Fruit fly (Drosophila melanogaster) whole organism, wandering third instar larva: ENCODE measurements around the gene CG13461.

Experiments
- Abd-B ChIP-seq: fragments of >200 bp; optimal IDR thresholded peaks from 2 replicates; lab custom pipeline; 2017; ENCODE audit warnings: missing biosample characterization, missing genetic modification characterization
- CrebA ChIP-seq: fragments of 200-800 bp; sonication (Bioruptor generic); optimal IDR thresholded peaks from 2 replicates; lab custom pipeline; 2016; ENCODE audit warnings: missing biosample characterization, mild to moderate bottlenecking, missing genetic modification characterization, borderline replicate concordance
- Hnf4 ChIP-seq: fragments of 200-800 bp; sonication (Bioruptor generic); optimal IDR thresholded peaks from 2 replicates; lab custom pipeline; 2016; ENCODE audit warnings: missing biosample characterization, mild to moderate bottlenecking, missing genetic modification characterization
- N ChIP-seq: fragments of >200 bp; optimal IDR thresholded peaks from 2 replicates; lab custom pipeline; 2018; ENCODE audit warnings: missing biosample characterization, missing external identifiers, missing genetic modification characterization
- OdsH ChIP-seq: fragments of 200-800 bp; sonication (Bioruptor generic); optimal IDR thresholded peaks from 2 replicates; lab custom pipeline; 2016; ENCODE audit warnings: missing biosample characterization, mild to moderate bottlenecking, missing genetic modification characterization
- Vsx2 ChIP-seq: fragments of 200-300, 225-300 bp; sonication (Bioruptor generic); optimal IDR thresholded peaks from 2 replicates; lab custom pipeline; 2018; ENCODE audit warnings: missing biosample characterization, missing genetic modification characterization; ENCODE audit not compliant: partially characterized antibody
- br ChIP-seq: fragments of 200-800 bp; sonication (Bioruptor generic); optimal IDR thresholded peaks from 2 replicates; lab custom pipeline; 2016; ENCODE audit warnings: missing biosample characterization, missing genetic modification characterization
- dsf ChIP-seq: sonication (Bioruptor generic); optimal IDR thresholded peaks from 2 replicates; lab custom pipeline; 2016; ENCODE audit warnings: missing biosample characterization, missing genetic modification characterization, borderline replicate concordance
- psq ChIP-seq: fragments of 200-800 bp; sonication (Bioruptor generic); optimal IDR thresholded peaks from 3 replicates; lab custom pipeline; 2017; ENCODE audit warnings: missing biosample characterization, mild to moderate bottlenecking, missing genetic modification characterization, moderate library complexity
- woc ChIP-seq: sonication (Bioruptor generic); optimal IDR thresholded peaks from 2 replicates; lab custom pipeline; 2016; ENCODE audit warnings: missing biosample characterization, mild to moderate bottlenecking, missing genetic modification characterization

DNA sequence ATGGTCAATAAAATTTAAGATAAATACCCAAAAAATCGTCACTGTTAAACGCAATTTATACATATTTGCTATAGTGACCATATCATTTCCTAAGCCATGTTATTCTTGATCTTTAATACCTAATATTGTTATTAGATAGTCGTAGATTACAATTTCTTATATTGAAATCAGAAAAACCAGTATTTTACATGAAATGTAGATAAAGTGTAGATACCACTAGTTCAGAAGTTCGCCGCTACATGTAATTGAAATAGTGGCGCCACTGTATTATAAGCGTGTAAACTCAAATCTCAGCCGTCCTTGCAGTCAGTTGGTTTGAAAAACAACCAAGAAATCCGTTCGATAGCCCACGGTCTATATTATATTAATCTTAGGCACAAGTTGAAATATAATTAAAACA is 4.2 kb downstream of the CG13461 start:
- TF ChIP-seq Abd-B (GFP tag; lab: Kevin White, UChicago): no peak
- TF ChIP-seq psq (GFP tag; lab: Kevin White, UChicago): no peak
- TF ChIP-seq Vsx2 (GFP tag; lab: Kevin White, UChicago): no peak
- no peak for TF ChIP-seq dsf
- no peak for TF ChIP-seq CrebA (GFP tag; lab: Kevin White, UChicago)
- no peak for TF ChIP-seq N (GFP tag; lab: Kevin White, UChicago)
- no peak for TF ChIP-seq br
- no peak for TF ChIP-seq Hnf4
- TF ChIP-seq OdsH (GFP tag; lab: Kevin White, UChicago): no peak
- no peak for TF ChIP-seq woc
